Fruit fly (Drosophila melanogaster): Measurements from ENCODE around the gene Cph.
A peak's percentile ranks its signal among the peaks of the same experiment; 100 is the strongest.

The Cph gene

dm6 chrX:7122002-7122401, 15.5 kb upstream of the Cph start (continued):
- TF ChIP-seq schlank (tag; optimal IDR thresholded peaks at IDR 0.05) (no peak), her (GFP tag; optimal IDR thresholded peaks at IDR 0.05) (no peak), Ets65A (GFP tag) (peak; percentile 29), tin (GFP tag; optimal IDR thresholded peaks at IDR 0.05) (no peak), Dek (tag; optimal IDR thresholded peaks at IDR 0.05) (no peak), ara (GFP tag; IDR thresholded peaks at IDR 0.05) (no peak), lmd (GFP tag; IDR thresholded peaks at IDR 0.05) (no peak), Camta (GFP tag; optimal IDR thresholded peaks at IDR 0.05) (no peak), psq (GFP tag; optimal IDR thresholded peaks at IDR 0.05) (no peak), CG11398 (GFP tag; optimal IDR thresholded peaks at IDR 0.05) (no peak), trh (GFP tag; optimal IDR thresholded peaks at IDR 0.05) (no peak), CG6813 (GFP tag; optimal IDR thresholded peaks at IDR 0.05) (no peak), repo (GFP tag; optimal IDR thresholded peaks at IDR 0.05) (no peak), bab2 (GFP tag; optimal IDR thresholded peaks at IDR 0.05) (no peak), D19A (tag; optimal IDR thresholded peaks at IDR 0.05) (peak; percentile 25), CG12391 (tag; optimal IDR thresholded peaks at IDR 0.05) (peak; percentile 20), CG16813 (GFP tag; IDR thresholded peaks at IDR 0.05; ENCODE audit: partially characterized antibody) (no peak), gfzf (GFP tag; optimal IDR thresholded peaks at IDR 0.05) (no peak), Dref (GFP tag; IDR thresholded peaks at IDR 0.05) (no peak), bbx (GFP tag; IDR thresholded peaks at IDR 0.05; ENCODE audit: partially characterized antibody) (no peak), CG6791 (GFP tag; IDR thresholded peaks at IDR 0.05; ENCODE audit: partially characterized antibody) (no peak), slp2 (GFP tag; optimal IDR thresholded peaks at IDR 0.05) (no peak), Bdp1 (GFP tag; optimal IDR thresholded peaks at IDR 0.05) (no peak), CG2678 (tag; optimal IDR thresholded peaks at IDR 0.05) (peak; percentile 26), tup (GFP tag; optimal IDR thresholded peaks at IDR 0.05) (no peak), CG10366 (GFP tag; IDR thresholded peaks at IDR 0.05) (no peak), Lhr (GFP tag; optimal IDR thresholded peaks at IDR 0.05) (no peak), Taf1 (GFP tag; IDR thresholded peaks at IDR 0.05) (no peak), sim (GFP tag; IDR thresholded peaks at IDR 0.05) (no peak), exex (tag; optimal IDR thresholded peaks at IDR 0.05) (no peak), CG13424 (tag; optimal IDR thresholded peaks at IDR 0.05) (peak; percentile 1), C15 (GFP tag; IDR thresholded peaks at IDR 0.05) (no peak), Spps (tag; optimal IDR thresholded peaks at IDR 0.05) (no peak), CG4617 (GFP tag; optimal IDR thresholded peaks at IDR 0.05; ENCODE audit: borderline replicate concordance) (no peak), CG10267 (tag; optimal IDR thresholded peaks at IDR 0.05) (peak; percentile 26), Dip3 (GFP tag; optimal IDR thresholded peaks at IDR 0.05) (no peak), CG9609 (GFP tag; optimal IDR thresholded peaks at IDR 0.05) (no peak), Rx (GFP tag; IDR thresholded peaks at IDR 0.05) (no peak), CG10959 (GFP tag; IDR thresholded peaks at IDR 0.05) (no peak), CG6854 (GFP tag; optimal IDR thresholded peaks at IDR 0.05) (no peak), Usf (GFP tag; optimal IDR thresholded peaks at IDR 0.05) (no peak), CG2120 (GFP tag; optimal IDR thresholded peaks at IDR 0.05) (no peak), cg (GFP tag; optimal IDR thresholded peaks at IDR 0.05) (no peak), CG17361 (GFP tag; IDR thresholded peaks at IDR 0.05) (0 out of 3 replicates have a peak, but pooled peaks have one; percentile 29), CG1233 (GFP tag; optimal IDR thresholded peaks at IDR 0.05) (no peak), Gsc (GFP tag; IDR thresholded peaks at IDR 0.05) (no peak), CG15073 (GFP tag; optimal IDR thresholded peaks at IDR 0.05) (no peak), Dp (GFP tag; optimal IDR thresholded peaks at IDR 0.05) (no peak), Rfx (GFP tag; IDR thresholded peaks at IDR 0.05) (no peak), CG12299 (tag; optimal IDR thresholded peaks at IDR 0.05) (no peak), grn (GFP tag; optimal IDR thresholded peaks at IDR 0.05) (no peak), Pdp1 (GFP tag; optimal IDR thresholded peaks at IDR 0.05) (no peak)
